Fruit fly (Drosophila melanogaster) whole organism, embryonic: ENCODE data around the gene Rhp.

Experiments used
- Atf3 ChIP-seq: fragments of 200-800 bp; sonication (Bioruptor generic); optimal IDR thresholded peaks from 3 replicates; lab custom pipeline; 2016; ENCODE audit warnings: missing biosample characterization, missing genetic modification characterization
- BEAF-32 ChIP-seq: fragments of 200-800 bp; sonication (Bioruptor generic); optimal IDR thresholded peaks from 3 replicates; lab custom pipeline; 2017; ENCODE audit warnings: missing biosample characterization, missing genetic modification characterization, mild to moderate bottlenecking, moderate library complexity, missing genetic modification reagents
- Bgb ChIP-seq: fragments of 200-800 bp; sonication (Bioruptor generic); IDR thresholded peaks from 2 replicates; pipeline ENCODE4 v1.3.6; 2022; ENCODE audit warnings: missing biosample characterization, missing genetic modification characterization; ENCODE audit not compliant: partially characterized antibody
- CG12219 ChIP-seq: fragments of 200-800 bp; sonication (Bioruptor generic); optimal IDR thresholded peaks from 3 replicates; lab custom pipeline; 2018; ENCODE audit warnings: missing biosample characterization, mild to moderate bottlenecking, missing genetic modification characterization
- CG12299 ChIP-seq: fragments of 200-800 bp; sonication (Bioruptor generic); optimal IDR thresholded peaks from 2 replicates; lab custom pipeline; 2018; ENCODE audit warnings: missing biosample characterization, mild to moderate bottlenecking, missing genetic modification characterization
- CG12391 ChIP-seq: fragments of 200-800 bp; sonication (Bioruptor generic); optimal IDR thresholded peaks from 3 replicates; lab custom pipeline; 2018; ENCODE audit warnings: missing biosample characterization, mild to moderate bottlenecking, missing genetic modification characterization, moderate library complexity
- CG13296 ChIP-seq: fragments of 200-800 bp; sonication (Bioruptor generic); optimal IDR thresholded peaks from 3 replicates; lab custom pipeline; 2018; ENCODE audit warnings: missing biosample characterization, mild to moderate bottlenecking, missing genetic modification characterization
- CG13424 ChIP-seq: fragments of 200-800 bp; sonication (Bioruptor generic); optimal IDR thresholded peaks from 2 replicates; lab custom pipeline; 2019; ENCODE audit warnings: missing biosample characterization, mild to moderate bottlenecking, missing genetic modification characterization, moderate library complexity
- CG13894 ChIP-seq: fragments of 200-800 bp; sonication (Bioruptor generic); optimal IDR thresholded peaks from 3 replicates; lab custom pipeline; 2018; ENCODE audit warnings: missing biosample characterization, mild to moderate bottlenecking, missing genetic modification characterization, moderate library complexity
- CG14050 ChIP-seq: fragments of 200-800 bp; sonication (Bioruptor generic); IDR thresholded peaks from 3 replicates; pipeline ENCODE4 v1.3.6; 2022; ENCODE audit warnings: missing biosample characterization, missing genetic modification characterization
- CG15514 ChIP-seq: fragments of 200-800 bp; sonication (Bioruptor generic); optimal IDR thresholded peaks from 3 replicates; lab custom pipeline; 2017; ENCODE audit warnings: missing biosample characterization, missing genetic modification characterization, mild to moderate bottlenecking, moderate library complexity, missing genetic modification reagents
- CG16779 ChIP-seq: fragments of 200-800 bp; sonication (Bioruptor generic); IDR thresholded peaks from 2 replicates; pipeline ENCODE4 v1.3.6; 2022; ENCODE audit warnings: missing biosample characterization, missing genetic modification characterization
- CG17361 ChIP-seq: fragments of 200-800 bp; sonication (Bioruptor generic); IDR thresholded peaks from 3 replicates; pipeline ENCODE4 v1.3.6; 2022; ENCODE audit warnings: missing biosample characterization, missing genetic modification characterization
- CG17912 ChIP-seq: fragments of 200-800 bp; sonication (Bioruptor generic); optimal IDR thresholded peaks from 2 replicates; lab custom pipeline; 2018; ENCODE audit warnings: missing biosample characterization, mild to moderate bottlenecking, missing genetic modification characterization
- CG2199 ChIP-seq: fragments of 200-800 bp; sonication (Bioruptor generic); IDR thresholded peaks from 3 replicates; pipeline ENCODE4 v1.3.6; 2022; ENCODE audit warnings: missing biosample characterization, missing genetic modification characterization
- CG2889 ChIP-seq: fragments of 200-800 bp; sonication (Bioruptor generic); IDR thresholded peaks from 3 replicates; pipeline ENCODE4 v1.3.6; 2022; ENCODE audit warnings: missing biosample characterization, missing genetic modification characterization
- CG3065 ChIP-seq: fragments of 200-800 bp; sonication (Bioruptor generic); optimal IDR thresholded peaks from 2 replicates; lab custom pipeline; 2016; ENCODE audit warnings: missing biosample characterization, missing genetic modification characterization
- CG3847 ChIP-seq: fragments of 200-800 bp; sonication (Bioruptor generic); IDR thresholded peaks from 2 replicates; pipeline ENCODE4 v1.3.6; 2022; ENCODE audit warnings: missing biosample characterization, missing genetic modification characterization
- CG4617 ChIP-seq: fragments of 200-800 bp; sonication (Bioruptor generic); optimal IDR thresholded peaks from 3 replicates; lab custom pipeline; 2016; ENCODE audit warnings: missing biosample characterization, missing genetic modification characterization, borderline replicate concordance
- CG6791 ChIP-seq: fragments of 200-800 bp; sonication (Bioruptor generic); IDR thresholded peaks from 3 replicates; pipeline ENCODE4 v1.3.6; 2022; ENCODE audit warnings: missing biosample characterization, missing genetic modification characterization; ENCODE audit not compliant: partially characterized antibody
- CG7372 ChIP-seq: fragments of 200-800 bp; sonication (Bioruptor generic); IDR thresholded peaks from 2 replicates; pipeline ENCODE4 v1.3.6; 2022; ENCODE audit warnings: missing biosample characterization, missing genetic modification characterization
- CG7928 ChIP-seq: fragments of 200-800 bp; sonication (Bioruptor generic); optimal IDR thresholded peaks from 2 replicates; lab custom pipeline; 2017; ENCODE audit warnings: missing biosample characterization, mild to moderate bottlenecking, missing genetic modification characterization
- CG7987 ChIP-seq: fragments of 200-800 bp; sonication (Bioruptor generic); optimal IDR thresholded peaks from 2 replicates; lab custom pipeline; 2018; ENCODE audit warnings: missing biosample characterization, mild to moderate bottlenecking, missing genetic modification characterization, moderate library complexity
- CG8359 ChIP-seq: fragments of 200-800 bp; sonication (Bioruptor generic); optimal IDR thresholded peaks from 2 replicates; lab custom pipeline; 2017; ENCODE audit warnings: missing biosample characterization, mild to moderate bottlenecking, missing genetic modification characterization, borderline replicate concordance
- CHES-1-like ChIP-seq: fragments of 200-800 bp; sonication (Bioruptor generic); optimal IDR thresholded peaks from 2 replicates; lab custom pipeline; 2016; ENCODE audit warnings: missing biosample characterization, missing genetic modification characterization
- Dll ChIP-seq: fragments of 200-800 bp; sonication (Bioruptor generic); IDR thresholded peaks from 4 replicates; pipeline ENCODE4 v1.3.6; 2022; ENCODE audit warnings: missing biosample characterization, missing genetic modification characterization; ENCODE audit not compliant: partially characterized antibody
- Neu2 ChIP-seq: fragments of 200-800 bp; sonication (Bioruptor generic); optimal IDR thresholded peaks from 3 replicates; lab custom pipeline; 2016; ENCODE audit warnings: missing biosample characterization, missing genetic modification characterization, borderline replicate concordance
- Nf-YB ChIP-seq: fragments of 200-800 bp; sonication (Bioruptor generic); optimal IDR thresholded peaks from 3 replicates; lab custom pipeline; 2019; ENCODE audit warnings: missing biosample characterization, mild to moderate bottlenecking, missing genetic modification characterization, moderate library complexity
- Nf-YC ChIP-seq: fragments of 200-800 bp; optimal IDR thresholded peaks from 3 replicates; lab custom pipeline; 2019; ENCODE audit warnings: missing biosample characterization, mild to moderate bottlenecking, missing genetic modification characterization, moderate library complexity
- en ChIP-seq: fragments of 200-800 bp; sonication (Bioruptor generic); optimal IDR thresholded peaks from 2 replicates; lab custom pipeline; 2016; ENCODE audit warnings: missing biosample characterization, missing genetic modification characterization
- gcm ChIP-seq: fragments of 200-800 bp; sonication (Bioruptor generic); optimal IDR thresholded peaks from 2 replicates; lab custom pipeline; 2019; ENCODE audit warnings: missing biosample characterization, mild to moderate bottlenecking, missing genetic modification characterization, moderate library complexity
- grau ChIP-seq: fragments of 200-800 bp; optimal IDR thresholded peaks from 3 replicates; lab custom pipeline; 2019; ENCODE audit warnings: missing biosample characterization, mild to moderate bottlenecking, missing genetic modification characterization, moderate library complexity
- ind ChIP-seq: fragments of 200-800 bp; sonication (Bioruptor generic); optimal IDR thresholded peaks from 3 replicates; lab custom pipeline; 2016; ENCODE audit warnings: missing biosample characterization, missing genetic modification characterization
- lilli ChIP-seq: fragments of 200-800 bp; sonication (Bioruptor generic); optimal IDR thresholded peaks from 3 replicates; lab custom pipeline; 2016; ENCODE audit warnings: missing biosample characterization, missing genetic modification characterization
- lola ChIP-seq, 3 experiments: fragments of >200 bp in 2 of 3; fragments of 200-800 bp in 1 of 3; sonication (Bioruptor generic) in 1 of 3; optimal IDR thresholded peaks; 2 replicates each; lab custom pipeline; 2017 to 2019; ENCODE audit warnings: missing biosample characterization in 3 of 3, missing genetic modification characterization in 3 of 3, mild to moderate bottlenecking in 1 of 3, moderate library complexity in 1 of 3
- nmo ChIP-seq: fragments of 200-800 bp; sonication (Bioruptor generic); optimal IDR thresholded peaks from 2 replicates; lab custom pipeline; 2018; ENCODE audit warnings: missing biosample characterization, mild to moderate bottlenecking, missing genetic modification characterization, moderate library complexity
- pros ChIP-seq: fragments of 200-800 bp; sonication (Bioruptor generic); optimal IDR thresholded peaks from 3 replicates; lab custom pipeline; 2019; ENCODE audit warnings: missing biosample characterization, mild to moderate bottlenecking, missing genetic modification characterization, moderate library complexity
- ranshi ChIP-seq: fragments of 200-800 bp; sonication (Bioruptor generic); IDR thresholded peaks from 2 replicates; pipeline ENCODE4 v1.3.6; 2022; ENCODE audit warnings: missing biosample characterization, missing genetic modification characterization
- slbo ChIP-seq: fragments of 200-800 bp; sonication (Bioruptor generic); IDR thresholded peaks from 2 replicates; pipeline ENCODE4 v1.3.6; 2022; ENCODE audit warnings: missing biosample characterization, missing genetic modification characterization
- slou ChIP-seq: fragments of 200-800 bp; sonication (Bioruptor generic); optimal IDR thresholded peaks from 3 replicates; lab custom pipeline; 2016; ENCODE audit warnings: missing biosample characterization, missing genetic modification characterization
- slp2 ChIP-seq: fragments of 200-800 bp; sonication (Bioruptor generic); optimal IDR thresholded peaks from 2 replicates; lab custom pipeline; 2016; ENCODE audit warnings: missing biosample characterization, missing genetic modification characterization
- tll ChIP-seq, 2 experiments: fragments of 200-800 bp in 1 of 2; fragments of >200 bp in 1 of 2; sonication (Bioruptor generic) in 1 of 2; optimal IDR thresholded peaks; 2 replicates each; lab custom pipeline; 2017 to 2019; ENCODE audit warnings: missing biosample characterization in 2 of 2, missing genetic modification characterization in 2 of 2, mild to moderate bottlenecking in 1 of 2, moderate library complexity in 1 of 2
- trh ChIP-seq: fragments of 200-800 bp; sonication (Bioruptor generic); optimal IDR thresholded peaks from 2 replicates; lab custom pipeline; 2016; ENCODE audit warnings: missing biosample characterization, missing genetic modification characterization
- tup ChIP-seq: fragments of 200-800 bp; sonication (Bioruptor generic); optimal IDR thresholded peaks from 2 replicates; lab custom pipeline; 2016; ENCODE audit warnings: missing biosample characterization, mild to moderate bottlenecking, missing genetic modification characterization, moderate library complexity
- wdn ChIP-seq: fragments of 200-800 bp; sonication (Bioruptor generic); IDR thresholded peaks from 2 replicates; pipeline ENCODE4 v1.3.6; 2022; ENCODE audit warnings: missing biosample characterization, missing genetic modification characterization
- wek ChIP-seq: fragments of 200-800 bp; sonication (Bioruptor generic); optimal IDR thresholded peaks from 3 replicates; lab custom pipeline; 2018; ENCODE audit warnings: missing biosample characterization, mild to moderate bottlenecking, missing genetic modification characterization, moderate library complexity
- z ChIP-seq: fragments of 200-800 bp; sonication (Bioruptor generic); IDR thresholded peaks from 3 replicates; pipeline ENCODE4 v1.3.6; 2022; ENCODE audit warnings: missing biosample characterization, missing genetic modification characterization

The Rhp gene

DNA sequence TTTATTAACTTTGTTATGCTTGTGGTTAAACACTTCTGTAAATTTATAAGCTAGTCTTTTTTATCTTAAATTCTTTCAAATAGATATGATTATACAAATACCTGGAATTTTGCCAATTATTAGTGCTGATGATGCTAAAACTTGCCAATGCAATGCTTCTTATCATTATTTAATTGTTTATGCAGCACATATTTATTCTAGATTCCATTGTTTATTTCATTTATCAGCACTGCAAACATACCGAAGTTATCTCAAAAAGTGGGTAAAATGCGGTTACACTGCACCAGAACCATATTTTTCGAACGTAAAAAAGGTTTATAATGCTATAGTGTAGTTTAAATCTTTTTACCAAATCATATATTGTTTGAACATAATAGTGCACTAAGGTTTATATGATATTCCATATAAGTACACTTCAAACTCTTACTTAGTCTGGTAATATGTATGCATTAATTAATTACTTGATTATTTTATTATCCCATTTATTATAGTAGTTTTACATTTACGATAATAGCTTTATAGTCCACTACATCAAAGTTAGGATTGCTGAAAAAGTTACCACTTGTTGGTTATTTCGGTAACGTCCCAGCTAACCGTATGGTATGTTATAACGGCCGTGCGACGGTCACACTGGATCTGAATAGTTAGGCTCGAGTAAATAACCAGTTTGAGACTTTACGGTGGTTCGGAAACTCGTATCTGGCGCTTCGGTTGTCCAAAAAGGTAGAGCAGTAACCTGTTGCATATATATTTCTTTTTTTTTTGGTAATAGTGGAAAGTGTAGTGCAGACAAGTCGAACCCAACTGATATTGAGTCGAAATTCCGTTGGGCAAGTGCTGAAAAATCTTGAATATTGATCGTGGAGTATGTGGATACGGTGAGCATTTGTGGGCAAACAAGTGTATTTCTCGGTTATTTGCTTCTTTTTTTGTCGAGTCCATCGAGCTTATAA lies at the start of gene Rhp (continued):
- TF ChIP-seq slbo (GFP tag; lab: Robert Waterston, UW) (no peak), Neu2 (GFP tag; lab: Kevin White, UChicago) (no peak), slou (GFP tag; lab: Kevin White, UChicago) (no peak), Nf-YB (no peak), CG16779 (GFP tag; lab: Robert Waterston, UW) (no peak), gcm (GFP tag; lab: Kevin White, UChicago) (peak; percentile 71), Dll (GFP tag; lab: Robert Waterston, UW) (no peak), ind (GFP tag; lab: Kevin White, UChicago) (no peak), slp2 (GFP tag; lab: Kevin White, UChicago) (no peak), wdn (GFP tag; lab: Robert Waterston, UW) (no peak), Nf-YC (tag; lab: Kevin White, UChicago) (peak; percentile 45), CG3065 (no peak), CG7928 (GFP tag; lab: Kevin White, UChicago) (no peak), CG12391 (tag; lab: Kevin White, UChicago) (peak; percentile 11), CG2199 (peak; percentile 68; the same call in 1 of the 3 replicates), CG2889 (GFP tag; lab: Robert Waterston, UW) (no peak), wek (GFP tag; lab: Kevin White, UChicago) (peak; percentile 80), CHES-1-like (GFP tag; lab: Kevin White, UChicago) (no peak), CG14050 (GFP tag; lab: Robert Waterston, UW) (0 out of 3 replicates have a peak, but pooled peaks have one; percentile 9), en (GFP tag; lab: Kevin White, UChicago) (no peak), CG7987 (GFP tag; lab: Kevin White, UChicago) (peak; percentile 62), lilli (GFP tag; lab: Kevin White, UChicago) (no peak), pros (no peak), Atf3 (GFP tag; lab: Kevin White, UChicago) (no peak), CG4617 (GFP tag; lab: Kevin White, UChicago) (no peak), CG17361 (GFP tag; lab: Robert Waterston, UW) (peak; percentile 37; the same call in 1 of the 3 replicates), CG7372 (GFP tag; lab: Robert Waterston, UW) (no peak), CG15514 (GFP tag; lab: Kevin White, UChicago) (peak; percentile 23), Bgb (GFP tag; lab: Robert Waterston, UW) (peak; percentile 55; the same call in 1 of the 2 replicates), lola (GFP tag; optimal IDR thresholded peaks at IDR 0.05; lab: Kevin White, UChicago) (peak in 1 of 3 experiments; percentile 23), ranshi (GFP tag; lab: Robert Waterston, UW) (no peak), tll (GFP tag; optimal IDR thresholded peaks at IDR 0.05; lab: Kevin White, UChicago) (no peak), CG8359 (GFP tag; lab: Kevin White, UChicago) (peak; percentile 25), trh (GFP tag; lab: Kevin White, UChicago) (no peak), CG12299 (peak; percentile 65), CG17912 (GFP tag; lab: Kevin White, UChicago) (peak; percentile 38), CG12219 (GFP tag; lab: Kevin White, UChicago) (peak; percentile 41), nmo (GFP tag; lab: Kevin White, UChicago) (no peak), tup (no peak), CG13296 (GFP tag; lab: Kevin White, UChicago) (peak; percentile 77), CG3847 (no peak), CG6791 (GFP tag; lab: Robert Waterston, UW) (peak; percentile 15; the same call in 1 of the 3 replicates), grau (tag; lab: Kevin White, UChicago) (peak; percentile 19), CG13424 (tag; lab: Kevin White, UChicago) (peak; percentile 51), BEAF-32 (GFP tag; lab: Kevin White, UChicago) (peak; percentile 11), z (GFP tag; lab: Robert Waterston, UW) (no peak), CG13894 (no peak)
